Fruit fly (Drosophila melanogaster): ENCODE measurements around the gene CG8064.

Gene CG8064

DNA sequence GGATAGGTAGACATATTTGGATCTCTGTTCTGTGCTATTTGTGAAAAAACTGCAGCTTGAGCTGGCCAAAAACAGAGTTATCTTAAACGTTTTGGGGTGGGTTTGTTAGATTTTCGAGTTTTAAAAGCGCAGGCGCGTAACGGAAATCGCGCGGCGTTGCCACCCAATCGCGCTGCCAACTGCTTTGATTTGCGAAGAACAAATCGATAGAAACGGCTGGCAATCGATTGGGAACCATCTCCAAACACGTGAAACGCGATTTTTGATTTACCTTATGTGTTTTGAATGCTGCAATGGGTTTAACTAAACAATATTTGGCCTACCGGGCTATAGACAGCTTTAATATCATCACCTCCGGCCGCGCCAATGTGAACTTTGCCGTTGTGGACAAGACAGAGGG, at the start of gene CG8064, which contains the start of gene CG14312 (continued):
- 0 out of 3 replicates have a peak, but pooled peaks have one; percentile 10 for TF ChIP-seq CG14860 (GFP tag; IDR thresholded peaks at IDR 0.05; ENCODE audit: partially characterized antibody)
- no peak for TF ChIP-seq CG3838 (GFP tag; optimal IDR thresholded peaks at IDR 0.05)
- peak; percentile 13; the same call in 1 of the 2 replicates for TF ChIP-seq CG42726 (GFP tag; IDR thresholded peaks at IDR 0.05; ENCODE audit: partially characterized antibody)
- TF ChIP-seq CG7963 (GFP tag; IDR thresholded peaks at IDR 0.05; ENCODE audit: partially characterized antibody): peak; percentile 59; the same call in 2 of the 3 replicates
- peak; percentile 78 for TF ChIP-seq CG6791 (GFP tag; IDR thresholded peaks at IDR 0.05; ENCODE audit: partially characterized antibody)
- peak; percentile 30; the same call in 1 of the 2 replicates for TF ChIP-seq nerfin-2 (GFP tag; IDR thresholded peaks at IDR 0.05; ENCODE audit: partially characterized antibody)
- no peak for TF ChIP-seq bigmax (GFP tag; optimal IDR thresholded peaks at IDR 0.05)
- peak; percentile 65 for TF ChIP-seq hbn (GFP tag; IDR thresholded peaks at IDR 0.05; ENCODE audit: partially characterized antibody)
- peak; percentile 76 for TF ChIP-seq Bgb (GFP tag; IDR thresholded peaks at IDR 0.05; ENCODE audit: partially characterized antibody)
- TF ChIP-seq lab (GFP tag; optimal IDR thresholded peaks at IDR 0.05): no peak
- TF ChIP-seq CG17829 (tag; optimal IDR thresholded peaks at IDR 0.05): peak; percentile 21
- TF ChIP-seq nmo (GFP tag; optimal IDR thresholded peaks at IDR 0.05): peak; percentile 30
- TF ChIP-seq CG16863 (GFP tag; optimal IDR thresholded peaks at IDR 0.05): no peak
- TF ChIP-seq phol (tag; optimal IDR thresholded peaks at IDR 0.05): peak; percentile 15
- peak; percentile 5 for TF ChIP-seq CG2120 (GFP tag; optimal IDR thresholded peaks at IDR 0.05)
- peak; percentile 76 for TF ChIP-seq CG3995 (GFP tag; optimal IDR thresholded peaks at IDR 0.05)
- TF ChIP-seq Neu2 (GFP tag; optimal IDR thresholded peaks at IDR 0.05; ENCODE audit: borderline replicate concordance): no peak
- peak; percentile 77 for TF ChIP-seq BEAF-32 (GFP tag; optimal IDR thresholded peaks at IDR 0.05)
- TF ChIP-seq Ets97D (GFP tag; optimal IDR thresholded peaks at IDR 0.05): peak; percentile 62
- TF ChIP-seq usp (GFP tag; optimal IDR thresholded peaks at IDR 0.05): no peak
- TF ChIP-seq NC2β (GFP tag; optimal IDR thresholded peaks at IDR 0.05): peak; percentile 31
- TF ChIP-seq Sry-δ (GFP tag; optimal IDR thresholded peaks at IDR 0.05): peak; percentile 94
- TF ChIP-seq Sin3A (optimal IDR thresholded peaks at IDR 0.05): peak; percentile 57

DNA sequence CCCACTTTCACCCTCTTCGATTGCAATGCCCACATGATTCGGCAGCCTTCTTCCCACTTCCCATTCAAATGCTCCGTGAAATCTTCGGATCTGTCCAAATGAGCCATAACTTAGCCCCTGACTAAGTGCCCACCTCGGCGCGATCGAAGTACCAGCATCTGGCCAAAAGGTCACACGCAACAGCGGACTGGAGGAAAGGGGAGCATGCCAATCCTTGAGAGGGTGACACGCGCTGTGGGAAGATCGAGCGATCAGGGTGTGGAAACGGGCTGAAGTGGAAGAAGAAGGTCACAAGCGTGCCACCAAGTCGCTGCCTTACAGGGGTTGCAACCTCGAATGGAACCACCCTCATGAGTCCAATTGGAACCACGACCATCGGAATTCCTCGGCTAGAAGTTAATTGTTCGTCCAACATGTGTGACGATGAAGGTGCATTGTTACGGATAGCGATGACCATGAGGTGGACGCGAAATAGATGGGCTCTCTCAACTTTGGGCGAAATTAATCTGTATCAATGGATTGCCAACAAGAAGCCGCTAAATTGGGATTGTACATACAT, 48.7 kb upstream of the CG8064 start:
- TF ChIP-seq psq (GFP tag; optimal IDR thresholded peaks at IDR 0.05): no peak
- TF ChIP-seq Nf-YC (tag; optimal IDR thresholded peaks at IDR 0.05): no peak
- no peak for TF ChIP-seq CG10654 (GFP tag; optimal IDR thresholded peaks at IDR 0.05)
- TF ChIP-seq pros (GFP tag; optimal IDR thresholded peaks at IDR 0.05): peak; percentile 81
- TF ChIP-seq Ets65A (GFP tag): peak; percentile 66
- TF ChIP-seq CG11696 (GFP tag; IDR thresholded peaks at IDR 0.05): no peak
- no peak for TF ChIP-seq sr (GFP tag; IDR thresholded peaks at IDR 0.05)
- peak in 1 of 2 experiments; percentile 84 for TF ChIP-seq insv (GFP tag; optimal IDR thresholded peaks at IDR 0.05)
- peak; percentile 11 for TF ChIP-seq HLHmδ (GFP tag; optimal IDR thresholded peaks at IDR 0.05)
- TF ChIP-seq tll (GFP tag; optimal IDR thresholded peaks at IDR 0.05): peak in 1 of 2 experiments; percentile 29
- no peak for TF ChIP-seq CG3065 (GFP tag; optimal IDR thresholded peaks at IDR 0.05)
- TF ChIP-seq CG7963 (GFP tag; IDR thresholded peaks at IDR 0.05; ENCODE audit: partially characterized antibody): no peak
- peak; percentile 86 for TF ChIP-seq CG5180 (GFP tag; optimal IDR thresholded peaks at IDR 0.05)
- TF ChIP-seq B-H2 (GFP tag; optimal IDR thresholded peaks at IDR 0.05): no peak
- TF ChIP-seq CG30020 (tag; optimal IDR thresholded peaks at IDR 0.05): no peak
- no peak for TF ChIP-seq pita (GFP tag; optimal IDR thresholded peaks at IDR 0.05)
- no peak for TF ChIP-seq bsh (GFP tag; optimal IDR thresholded peaks at IDR 0.05)
- TF ChIP-seq nerfin-1 (tag; optimal IDR thresholded peaks at IDR 0.05): peak; percentile 97
- TF ChIP-seq unc-4 (GFP tag; IDR thresholded peaks at IDR 0.05; ENCODE audit: partially characterized antibody): no peak
- peak; percentile 72 for TF ChIP-seq gcm (GFP tag; optimal IDR thresholded peaks at IDR 0.05)
- no peak for TF ChIP-seq schlank (tag; optimal IDR thresholded peaks at IDR 0.05)
- no peak for TF ChIP-seq CrebB (tag; optimal IDR thresholded peaks at IDR 0.05)
- no peak for TF ChIP-seq Taf1 (GFP tag; IDR thresholded peaks at IDR 0.05)
- peak; percentile 46 for TF ChIP-seq D (optimal IDR thresholded peaks at IDR 0.05)
- no peak for TF ChIP-seq D (GFP tag; optimal IDR thresholded peaks at IDR 0.05)
- no peak for TF ChIP-seq CG2202 (tag; optimal IDR thresholded peaks at IDR 0.05)
- no peak for TF ChIP-seq Hmr (GFP tag; optimal IDR thresholded peaks at IDR 0.05)

Measured in whole organism, embryonic.